Worm (Caenorhabditis elegans) whole organism, L3 larva: Measurements from ENCODE around the gene mrps-16.
A peak's percentile ranks its signal among the peaks of the same experiment; 100 is the strongest.

Source experiments
- R02D3.7 ChIP-seq: fragments of 150-350 bp; optimal IDR thresholded peaks from 2 replicates; lab custom pipeline; 2014; ENCODE audit warnings: missing biosample characterization, missing genetic modification characterization
- ZK546.5 ChIP-seq: sonication (generic microtip); optimal IDR thresholded peaks from 2 replicates; lab custom pipeline; 2017; ENCODE audit warnings: missing biosample characterization, missing genetic modification characterization
- aly-2 ChIP-seq: fragments of 150-350 bp; optimal IDR thresholded peaks from 2 replicates; lab custom pipeline; 2014; ENCODE audit warnings: missing biosample characterization, missing genetic modification characterization
- ceh-16 ChIP-seq: sonication (generic microtip); optimal IDR thresholded peaks from 2 replicates; lab custom pipeline; 2017; ENCODE audit warnings: missing biosample characterization, missing genetic modification characterization
- ceh-28 ChIP-seq: fragments of 150-350 bp; optimal IDR thresholded peaks from 2 replicates; lab custom pipeline; 2014; ENCODE audit warnings: missing biosample characterization, missing genetic modification reagents, missing genetic modification characterization
- ceh-9 ChIP-seq: sonication (generic microtip); optimal IDR thresholded peaks from 2 replicates; lab custom pipeline; 2018; ENCODE audit warnings: missing biosample characterization, missing genetic modification characterization
- egl-27 ChIP-seq: sonication (generic microtip); optimal IDR thresholded peaks from 4 replicates; lab custom pipeline; 2017; ENCODE audit warnings: missing biosample characterization, missing genetic modification reagents, missing genetic modification characterization
- elt-1 ChIP-seq: fragments of 150-350 bp; optimal IDR thresholded peaks from 2 replicates; lab custom pipeline; 2014; ENCODE audit warnings: missing biosample characterization, missing genetic modification characterization
- elt-2 ChIP-seq: sonication (generic microtip); optimal IDR thresholded peaks from 2 replicates; lab custom pipeline; 2016; ENCODE audit warnings: missing genetic modification reagents, mild to moderate bottlenecking, missing genetic modification characterization, missing compliant biosample characterization
- eor-1 ChIP-seq, 2 experiments: fragments of 150-350 bp; optimal IDR thresholded peaks; 2 replicates each; lab custom pipeline; 2014 to 2018; ENCODE audit warnings: missing biosample characterization in 2 of 2, missing genetic modification characterization in 2 of 2
- fkh-10 ChIP-seq: sonication (generic microtip); optimal IDR thresholded peaks from 2 replicates; lab custom pipeline; 2017; ENCODE audit warnings: missing biosample characterization, missing genetic modification reagents, missing genetic modification characterization
- fkh-2 ChIP-seq: fragments of 150-350 bp; optimal IDR thresholded peaks from 2 replicates; lab custom pipeline; 2014; ENCODE audit warnings: missing biosample characterization, missing genetic modification reagents, missing genetic modification characterization
- fos-1 ChIP-seq: fragments of 150-350 bp; optimal IDR thresholded peaks from 2 replicates; lab custom pipeline; 2014; ENCODE audit warnings: missing biosample characterization, missing genetic modification characterization
- hmg-11 ChIP-seq: sonication (generic microtip); optimal IDR thresholded peaks from 2 replicates; lab custom pipeline; 2016; ENCODE audit warnings: missing genetic modification characterization, missing compliant biosample characterization
- jun-1 ChIP-seq: fragments of 150-350 bp; optimal IDR thresholded peaks from 2 replicates; lab custom pipeline; 2014; ENCODE audit warnings: missing biosample characterization, missing genetic modification reagents, missing genetic modification characterization
- lin-15B ChIP-seq: fragments of 150-350 bp; optimal IDR thresholded peaks from 2 replicates; lab custom pipeline; 2014; ENCODE audit warnings: missing biosample characterization, missing genetic modification characterization
- lsy-12 ChIP-seq: sonication (generic microtip); optimal IDR thresholded peaks from 2 replicates; lab custom pipeline; 2016; ENCODE audit warnings: mild to moderate bottlenecking, missing genetic modification characterization, missing compliant biosample characterization
- mdl-1 ChIP-seq: fragments of 150-350 bp; optimal IDR thresholded peaks from 2 replicates; lab custom pipeline; 2014; ENCODE audit warnings: missing biosample characterization, missing genetic modification characterization
- mml-1 ChIP-seq: fragments of 150-350 bp; sonication (generic microtip); optimal IDR thresholded peaks from 3 replicates; lab custom pipeline; 2014; ENCODE audit warnings: missing biosample characterization, missing genetic modification characterization
- nfya-1 ChIP-seq: sonication (generic microtip); optimal IDR thresholded peaks from 2 replicates; lab custom pipeline; 2017; ENCODE audit warnings: missing genetic modification characterization, mild to moderate bottlenecking, missing compliant biosample characterization, antibody characterized with exemption, moderate library complexity; ENCODE audit not compliant: insufficient read depth
- nhr-11 ChIP-seq: fragments of 150-350 bp; optimal IDR thresholded peaks from 2 replicates; lab custom pipeline; 2014; ENCODE audit warnings: missing biosample characterization, missing genetic modification characterization
- nhr-23 ChIP-seq: fragments of 150-350 bp; optimal IDR thresholded peaks from 2 replicates; lab custom pipeline; 2014; ENCODE audit warnings: missing biosample characterization, missing genetic modification reagents, missing genetic modification characterization
- nhr-237 ChIP-seq: fragments of 150-350 bp; optimal IDR thresholded peaks from 2 replicates; lab custom pipeline; 2014; ENCODE audit warnings: missing biosample characterization, missing genetic modification characterization
- nhr-25 ChIP-seq: sonication (generic microtip); optimal IDR thresholded peaks from 2 replicates; lab custom pipeline; 2017; ENCODE audit warnings: missing biosample characterization, missing genetic modification characterization
- nhr-28 ChIP-seq: fragments of 150-350 bp; optimal IDR thresholded peaks from 2 replicates; lab custom pipeline; 2014; ENCODE audit warnings: missing biosample characterization, missing genetic modification characterization
- nhr-43 ChIP-seq: sonication (generic microtip); optimal IDR thresholded peaks from 2 replicates; lab custom pipeline; 2016; ENCODE audit warnings: mild to moderate bottlenecking, missing genetic modification characterization, missing compliant biosample characterization; ENCODE audit not compliant: poor library complexity, severe bottlenecking
- nhr-67 ChIP-seq: fragments of 150-350 bp; optimal IDR thresholded peaks from 2 replicates; lab custom pipeline; 2014; ENCODE audit warnings: missing biosample characterization, missing genetic modification characterization
- nhr-76 ChIP-seq: fragments of 150-350 bp; sonication (generic microtip); optimal IDR thresholded peaks from 5 replicates; lab custom pipeline; 2014; ENCODE audit warnings: missing biosample characterization, missing genetic modification characterization
- pqm-1 ChIP-seq: fragments of 150-350 bp; optimal IDR thresholded peaks from 2 replicates; lab custom pipeline; 2017; ENCODE audit warnings: missing biosample characterization, missing genetic modification characterization, inconsistent platforms
- skn-1 ChIP-seq: fragments of 150-350 bp; optimal IDR thresholded peaks from 2 replicates; lab custom pipeline; 2014; ENCODE audit warnings: missing biosample characterization, missing genetic modification characterization
- snpc-4 ChIP-seq: fragments of 150-350 bp; optimal IDR thresholded peaks from 2 replicates; lab custom pipeline; 2014; ENCODE audit warnings: missing biosample characterization, missing genetic modification characterization
- tbx-2 ChIP-seq: sonication (generic microtip); optimal IDR thresholded peaks from 2 replicates; lab custom pipeline; 2016; ENCODE audit warnings: mild to moderate bottlenecking, missing genetic modification characterization, missing compliant biosample characterization
- unc-39 ChIP-seq: sonication (generic microtip); optimal IDR thresholded peaks from 4 replicates; lab custom pipeline; 2017; ENCODE audit warnings: missing biosample characterization, missing genetic modification characterization
- zag-1 ChIP-seq: fragments of 150-350 bp; optimal IDR thresholded peaks from 2 replicates; lab custom pipeline; 2014; ENCODE audit warnings: missing biosample characterization, missing genetic modification characterization

mrps-16 gene

DNA sequence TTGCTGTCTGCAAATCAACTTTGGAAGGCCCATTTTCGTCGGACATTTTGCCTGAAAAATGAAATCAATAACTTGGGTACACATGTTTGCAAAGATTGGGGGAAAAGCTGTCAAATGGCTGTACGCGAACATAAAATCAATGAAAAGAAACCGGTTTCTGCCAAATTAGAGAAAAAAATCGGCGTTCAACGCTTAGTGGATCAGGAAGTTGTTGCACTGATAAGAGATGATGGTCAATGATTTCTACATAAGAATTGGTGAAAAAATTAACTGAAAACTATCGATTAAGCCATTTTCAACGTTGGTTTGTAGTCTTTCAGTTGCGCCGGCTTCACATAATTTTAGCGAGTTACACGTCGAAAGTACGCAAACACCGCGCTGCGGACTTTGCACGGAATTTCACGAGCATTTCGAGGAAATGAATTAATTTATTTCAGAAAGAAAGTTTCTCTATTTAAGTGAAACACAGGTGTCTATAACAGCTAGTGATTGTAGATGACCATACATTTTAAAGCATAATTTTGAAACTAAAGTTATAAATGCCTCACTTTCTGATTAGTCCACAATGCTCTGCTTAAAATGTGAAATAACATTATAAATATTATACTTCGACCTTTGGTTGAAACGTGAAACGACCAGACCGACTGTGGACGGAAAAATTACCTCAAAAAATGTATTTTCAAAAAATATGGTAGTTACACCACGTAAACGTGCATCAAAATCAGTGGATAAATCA is 44.5 kb upstream of the mrps-16 start, which contains the start of the genes F07F6.4 and F07F6.2:
TSS of gene F07F6.4 (minus strand) at position 51 of the 736 bp plus-strand sequence.
TSS of gene F07F6.2 (plus strand) at position 686 of the 736 bp plus-strand sequence.
- TF ChIP-seq lsy-12 (tag; lab: Kevin White, UChicago) (no peak), zag-1 (no peak), elt-2 (peak; percentile 49), snpc-4 (peak; percentile 41), fkh-2 (tag; lab: Kevin White, UChicago) (no peak), hmg-11 (tag; lab: Kevin White, UChicago) (peak; percentile 22), nfya-1 (peak; percentile 31), lin-15B (tag; lab: Kevin White, UChicago) (peak; percentile 28), nhr-25 (peak; percentile 7)

DNA sequence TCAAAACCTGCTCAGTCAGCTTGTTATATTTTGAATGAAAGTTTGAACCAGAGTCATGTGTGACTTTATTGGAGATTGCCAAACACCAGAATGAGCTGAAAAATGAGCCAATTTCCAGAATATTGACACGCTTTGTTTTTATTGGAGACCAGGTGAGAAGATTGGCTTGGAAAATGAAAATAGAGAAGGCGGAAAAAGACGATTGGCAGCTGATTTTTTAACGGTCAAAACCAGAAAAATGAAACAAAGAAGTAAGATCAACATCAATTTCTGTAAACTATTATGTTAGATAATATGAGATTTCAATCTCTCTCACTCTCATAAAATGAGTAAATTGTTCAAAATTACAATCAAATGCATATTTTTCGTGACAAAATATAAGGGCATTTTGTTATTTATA is 41.1 kb upstream of the mrps-16 start, which contains the start of gene srx-114:
TSS of gene srx-114 (minus strand) at position 101 of the 400 bp plus-strand sequence.
- TF ChIP-seq nfya-1, result no peak
- no peak for TF ChIP-seq skn-1 (tag; lab: Kevin White, UChicago)
- no peak for TF ChIP-seq nhr-23 (tag; lab: Kevin White, UChicago)
- TF ChIP-seq fos-1, result no peak
- TF ChIP-seq eor-1 (tag; optimal IDR thresholded peaks at IDR 0.05; lab: Kevin White, UChicago), result no peak
- TF ChIP-seq jun-1 (tag; lab: Kevin White, UChicago), result no peak
- TF ChIP-seq snpc-4, result no peak
- no peak for TF ChIP-seq fkh-10 (GFP tag; lab: Kevin White, UChicago)
- no peak for TF ChIP-seq mdl-1 (tag; lab: Kevin White, UChicago)
- TF ChIP-seq pqm-1 (tag; lab: Kevin White, UChicago), result no peak
- no peak for TF ChIP-seq tbx-2 (tag; lab: Kevin White, UChicago)
- no peak for TF ChIP-seq zag-1
- TF ChIP-seq elt-1 (tag; lab: Kevin White, UChicago), result no peak
- TF ChIP-seq egl-27, result no peak

DNA sequence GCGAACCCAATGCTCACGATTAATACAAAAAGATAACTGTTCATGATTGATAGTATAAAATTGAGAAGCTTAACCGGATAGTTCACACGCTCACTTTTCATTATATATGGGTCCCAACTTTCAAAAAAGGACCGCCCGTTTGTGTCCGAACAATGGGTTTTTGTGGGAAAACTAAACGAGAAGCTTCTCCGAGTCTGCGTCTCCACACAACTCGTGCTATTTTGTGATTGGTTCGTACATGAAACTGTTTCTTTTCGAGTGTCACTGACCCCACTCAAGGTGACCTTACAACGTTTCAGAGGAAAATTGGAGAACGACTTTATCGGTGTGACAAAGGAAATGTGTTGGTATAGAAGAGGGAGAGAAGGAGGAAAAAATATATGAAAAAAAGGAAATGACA is 37.3 kb upstream of the mrps-16 start, which contains the start of gene dct-5:
TSS of gene dct-5 (minus strand) at position 101 of the 400 bp plus-strand sequence.
- peak; percentile 29 for TF ChIP-seq nhr-25
- TF ChIP-seq pqm-1 (tag; lab: Kevin White, UChicago), result no peak

DNA sequence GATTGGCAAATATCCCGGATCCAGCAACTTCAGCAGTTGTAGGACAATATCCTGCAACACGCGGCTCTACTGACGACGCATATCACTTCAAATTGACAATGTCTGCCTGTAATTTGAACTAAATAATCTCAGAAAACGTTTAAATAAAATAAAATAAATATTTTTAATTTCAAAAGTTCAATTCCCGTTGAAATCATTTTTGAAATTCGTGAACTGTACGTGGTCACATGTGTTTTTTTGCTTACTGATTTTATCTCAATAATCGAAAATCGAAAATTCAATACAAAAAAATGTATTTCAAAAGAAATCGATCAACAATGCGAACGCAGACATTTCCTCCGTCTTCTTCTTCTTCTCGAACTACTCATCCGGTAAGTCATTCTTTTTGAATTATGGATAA is 36.6 kb upstream of the mrps-16 start, which contains the start of gene F07F6.1:
TSS of gene F07F6.1 (plus strand) at position 301 of the 400 bp plus-strand sequence.
- TF ChIP-seq zag-1, result no peak
- TF ChIP-seq ceh-28, result no peak
- no peak for TF ChIP-seq unc-39 (tag; lab: Kevin White, UChicago)
- no peak for TF ChIP-seq mml-1 (tag; lab: Kevin White, UChicago)
- no peak for TF ChIP-seq fkh-10 (GFP tag; lab: Kevin White, UChicago)
- no peak for TF ChIP-seq R02D3.7 (tag; lab: Kevin White, UChicago)
- TF ChIP-seq lin-15B (tag; lab: Kevin White, UChicago), result no peak
- no peak for TF ChIP-seq tbx-2 (tag; lab: Kevin White, UChicago)
- no peak for TF ChIP-seq snpc-4
- no peak for TF ChIP-seq ZK546.5 (tag; lab: Kevin White, UChicago)
- no peak for TF ChIP-seq eor-1 (tag; optimal IDR thresholded peaks at IDR 0.05; lab: Kevin White, UChicago)
- TF ChIP-seq ceh-16 (tag; lab: Kevin White, UChicago), result no peak
- no peak for TF ChIP-seq nhr-67 (tag; lab: Kevin White, UChicago)
- TF ChIP-seq nhr-23 (tag; lab: Kevin White, UChicago), result no peak
- TF ChIP-seq nhr-237 (tag; lab: Kevin White, UChicago), result no peak
- TF ChIP-seq aly-2, result no peak
- no peak for TF ChIP-seq ceh-9 (tag; lab: Kevin White, UChicago)
- TF ChIP-seq mdl-1 (tag; lab: Kevin White, UChicago), result no peak
- no peak for TF ChIP-seq pqm-1 (tag; lab: Kevin White, UChicago)
- no peak for TF ChIP-seq nhr-28
- TF ChIP-seq, all 47 proteins: peak for 0

DNA sequence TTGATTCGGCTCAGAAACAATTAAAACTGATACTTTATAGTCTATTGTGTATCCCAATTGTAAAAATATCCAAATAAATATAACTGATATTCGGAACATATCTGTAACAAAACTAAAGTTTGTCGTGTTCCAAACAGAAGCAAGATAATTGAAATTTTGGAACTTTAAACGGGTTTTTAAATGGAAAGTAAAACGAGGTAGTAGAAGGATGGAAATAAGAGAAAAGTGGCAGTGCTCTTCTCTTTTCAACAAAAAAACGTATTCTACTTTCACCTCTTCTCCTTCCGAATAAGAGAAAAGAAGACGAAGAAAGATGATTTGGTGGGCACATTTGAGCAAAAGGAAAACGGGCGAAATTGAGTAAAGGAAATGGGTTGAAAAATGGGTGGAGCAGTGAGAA is 27.7 kb upstream of the mrps-16 start, which contains the start of gene nmr-1:
TSS of gene nmr-1 (minus strand) at position 101 of the 400 bp plus-strand sequence.
- TF ChIP-seq pqm-1 (tag; lab: Kevin White, UChicago) (no peak), eor-1 (tag; optimal IDR thresholded peaks at IDR 0.05; lab: Kevin White, UChicago) (no peak), lsy-12 (tag; lab: Kevin White, UChicago) (no peak), fos-1 (no peak), ZK546.5 (tag; lab: Kevin White, UChicago) (no peak), nhr-76 (tag; lab: Kevin White, UChicago) (no peak), nhr-11 (tag; lab: Kevin White, UChicago) (no peak), snpc-4 (no peak), aly-2 (no peak), ceh-28 (no peak), skn-1 (tag; lab: Kevin White, UChicago) (no peak), nhr-43 (tag; lab: Kevin White, UChicago) (no peak), egl-27 (no peak), hmg-11 (tag; lab: Kevin White, UChicago) (no peak), nhr-28 (no peak), nhr-237 (tag; lab: Kevin White, UChicago) (no peak), mdl-1 (tag; lab: Kevin White, UChicago) (no peak), nhr-67 (tag; lab: Kevin White, UChicago) (no peak), R02D3.7 (tag; lab: Kevin White, UChicago) (no peak), zag-1 (no peak)
